Worm (Caenorhabditis elegans) whole organism, L4/young adult: ENCODE data around the gene Y38H6C.9.

Experiments
- W03F9.2 ChIP-seq: fragments of 150-350 bp; optimal IDR thresholded peaks from 2 replicates; lab custom pipeline; 2014; ENCODE audit warnings: missing biosample characterization, missing genetic modification characterization
- him-1 ChIP-seq: sonication (generic microtip); optimal IDR thresholded peaks from 2 replicates; lab custom pipeline; 2016; ENCODE audit warnings: missing genotype, missing genetic modification reagents, missing genetic modification characterization, missing compliant biosample characterization

DNA sequence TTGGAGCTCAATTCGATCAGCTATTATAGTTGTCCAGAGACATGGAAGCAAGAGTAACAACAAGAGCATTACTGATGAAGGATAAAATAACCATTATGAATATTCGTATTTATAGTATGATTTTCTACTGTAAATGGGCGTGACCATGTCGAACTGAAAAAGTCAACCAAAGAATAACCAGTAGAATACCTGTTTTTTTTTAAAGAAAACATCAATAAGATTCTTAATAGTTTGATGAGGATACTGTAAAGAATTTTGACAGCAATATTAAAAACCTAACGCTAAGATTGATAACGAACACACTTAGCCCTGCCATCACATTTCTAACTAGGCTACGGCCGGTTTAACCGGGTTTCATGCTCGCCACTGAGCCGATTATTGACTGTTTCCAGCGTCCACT, 30.9 kb upstream of the Y38H6C.9 start, which contains the start of gene vmo-1:
- TF ChIP-seq him-1 (tag; lab: Kevin White, UChicago) (no peak), W03F9.2 (no peak)
